Worm (Caenorhabditis elegans) whole organism, late embryonic: Measurements from ENCODE around the gene K07H8.11.

Experiments
- ets-4 ChIP-seq: sonication (generic microtip); optimal IDR thresholded peaks from 2 replicates; lab custom pipeline; 2016; ENCODE audit warnings: missing genetic modification characterization, missing compliant biosample characterization
- nhr-11 ChIP-seq: fragments of 150-350 bp; optimal IDR thresholded peaks from 2 replicates; lab custom pipeline; 2014; ENCODE audit warnings: missing biosample characterization, missing genetic modification characterization

DNA sequence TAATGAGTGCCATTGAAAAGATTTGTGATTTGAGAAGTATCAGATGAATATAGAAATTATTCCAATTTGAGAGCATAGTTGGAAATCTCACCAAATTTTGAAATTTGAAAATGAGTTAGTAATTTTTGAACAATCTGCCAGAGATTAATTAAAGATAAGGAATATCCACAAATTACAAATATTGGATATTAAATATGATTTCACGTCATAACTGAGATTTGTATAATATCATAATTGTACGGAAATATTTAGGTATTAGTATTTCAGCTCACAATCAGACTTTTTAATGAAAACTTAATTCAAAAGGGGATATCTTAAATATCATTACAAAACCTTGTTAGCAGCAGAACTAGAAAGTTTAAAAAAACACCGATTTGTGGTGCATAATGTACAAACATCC lies 15.2 kb downstream of the K07H8.11 start, which contains the start of gene K07H8.7:
- no peak for TF ChIP-seq ets-4 (tag; lab: Kevin White, UChicago)
- TF ChIP-seq nhr-11 (tag; lab: Kevin White, UChicago) = no peak
